Fruit fly (Drosophila melanogaster): ENCODE results near the gene CG6912.

DNA sequence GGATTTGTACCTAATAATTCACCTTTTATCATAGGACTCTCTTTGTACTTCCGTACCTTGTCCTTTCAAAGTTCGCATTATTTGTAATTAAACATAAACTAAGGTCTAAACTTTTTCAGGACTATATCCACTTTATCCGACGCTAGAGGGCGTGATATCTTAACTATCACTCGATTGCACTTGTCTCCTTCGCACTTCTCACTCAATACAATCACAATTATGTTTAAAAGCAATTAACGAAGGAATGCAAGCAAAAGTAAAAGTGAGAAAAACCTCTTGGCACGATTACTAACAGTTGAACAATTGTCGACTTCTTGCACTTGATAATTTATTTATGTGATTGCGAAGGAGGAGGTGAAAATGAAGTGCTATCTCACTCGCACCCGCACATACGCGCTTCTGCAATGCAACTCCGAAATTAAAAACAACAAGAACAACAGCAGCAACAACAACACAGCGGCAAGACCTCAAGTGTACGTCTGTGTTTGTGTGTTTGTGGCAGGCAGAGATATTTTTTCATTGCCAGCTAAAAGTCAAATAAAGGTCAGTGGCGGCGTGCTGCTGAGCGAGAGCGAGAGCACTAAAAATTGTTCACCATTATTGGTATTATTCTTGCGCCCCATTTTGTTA, 9.7 kb upstream of the CG6912 start:
- TF ChIP-seq CTCF (optimal IDR thresholded peaks at IDR 0.05) = peak; percentile 73 to 74
- peak; percentile 14 for TF ChIP-seq CG8478 (optimal IDR thresholded peaks at IDR 0.05)

All from S2 (cell line).